Fruit fly (Drosophila melanogaster): ENCODE measurements at regions not wholly inside any gene's neighbourhood (a gene's known extent, or its start where the extent isn't known, plus 50 kb on each side); places are given as distances from the start of the nearest gene placed in this dataset.

DNA sequence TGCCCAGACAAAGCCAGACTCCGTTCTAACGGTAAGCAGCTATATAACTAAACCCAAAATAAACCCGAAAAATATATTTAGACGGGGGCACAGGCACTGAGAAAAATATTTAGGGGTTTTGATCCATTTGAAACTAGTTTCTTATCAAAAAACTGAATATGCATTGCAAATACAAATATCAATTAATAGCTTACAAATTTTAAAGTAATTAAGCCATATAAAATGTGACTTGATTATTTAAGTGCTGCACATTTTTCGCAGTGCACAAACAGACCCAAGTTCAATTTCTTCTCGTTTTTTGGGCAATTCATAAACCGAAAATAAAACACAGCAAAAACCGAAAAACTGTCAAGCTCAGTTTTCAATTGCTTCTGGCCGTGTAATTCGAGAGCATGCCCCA lies 61.9 kb upstream of the CG12362 start (continued):
- no peak for TF ChIP-seq pita (GFP tag; optimal IDR thresholded peaks at IDR 0.05)
- no peak for TF ChIP-seq CG4854 (GFP tag; optimal IDR thresholded peaks at IDR 0.05)
- no peak for TF ChIP-seq CG18599 (GFP tag; optimal IDR thresholded peaks at IDR 0.05)
- TF ChIP-seq CG16863 (GFP tag; optimal IDR thresholded peaks at IDR 0.05) = no peak
- TF ChIP-seq Hmx (GFP tag; optimal IDR thresholded peaks at IDR 0.05) = no peak
- TF ChIP-seq CG31388 (GFP tag; optimal IDR thresholded peaks at IDR 0.05) = no peak
- TF ChIP-seq CG12071 (GFP tag; optimal IDR thresholded peaks at IDR 0.05) = no peak
- no peak for TF ChIP-seq CG32767 (GFP tag; IDR thresholded peaks at IDR 0.05)
- no peak for TF ChIP-seq Trl (optimal IDR thresholded peaks at IDR 0.05)
- TF ChIP-seq Trl (GFP tag; optimal IDR thresholded peaks at IDR 0.05) = no peak
- TF ChIP-seq Hey (tag; optimal IDR thresholded peaks at IDR 0.05) = no peak
- TF ChIP-seq CG11723 (GFP tag; optimal IDR thresholded peaks at IDR 0.05) = no peak
- TF ChIP-seq CG17612 (GFP tag; IDR thresholded peaks at IDR 0.05) = no peak
- no peak for TF ChIP-seq ewg (GFP tag; optimal IDR thresholded peaks at IDR 0.05)
- no peak for TF ChIP-seq Taf1 (GFP tag; IDR thresholded peaks at IDR 0.05)
- peak; percentile 36; the same call in 1 of the 3 replicates for TF ChIP-seq CG11695 (GFP tag; IDR thresholded peaks at IDR 0.05)
- no peak for TF ChIP-seq cad (GFP tag; optimal IDR thresholded peaks at IDR 0.05)
- no peak for TF ChIP-seq tna (GFP tag; IDR thresholded peaks at IDR 0.05; ENCODE audit: partially characterized antibody)
- peak in 1 of 2 experiments; percentile 19 for TF ChIP-seq Hr51 (GFP tag; optimal IDR thresholded peaks at IDR 0.05)
- no peak for TF ChIP-seq psq (GFP tag; optimal IDR thresholded peaks at IDR 0.05)
- no peak for TF ChIP-seq hth (optimal IDR thresholded peaks at IDR 0.05)
- TF ChIP-seq CG17186 (GFP tag; optimal IDR thresholded peaks at IDR 0.05) = no peak
- TF ChIP-seq NK7.1 (GFP tag; optimal IDR thresholded peaks at IDR 0.05) = no peak
- TF ChIP-seq CG13123 (GFP tag; optimal IDR thresholded peaks at IDR 0.05) = peak; percentile 0
- TF ChIP-seq al (GFP tag; IDR thresholded peaks at IDR 0.05) = no peak
- no peak for TF ChIP-seq CG9932 (GFP tag; IDR thresholded peaks at IDR 0.05)
- TF ChIP-seq CG10267 (tag; optimal IDR thresholded peaks at IDR 0.05) = peak; percentile 63
- no peak for TF ChIP-seq aop (GFP tag; IDR thresholded peaks at IDR 0.05)
- no peak for TF ChIP-seq CG14014 (GFP tag; IDR thresholded peaks at IDR 0.05)
- TF ChIP-seq CG18476 (GFP tag; optimal IDR thresholded peaks at IDR 0.05) = no peak
- TF ChIP-seq onecut (GFP tag; IDR thresholded peaks at IDR 0.05) = peak; percentile 19; the same call in 1 of the 2 replicates
- peak; percentile 81 for TF ChIP-seq CG18262 (tag; optimal IDR thresholded peaks at IDR 0.05)
- TF ChIP-seq CG11085 (GFP tag; IDR thresholded peaks at IDR 0.05) = no peak
- TF ChIP-seq CG10654 (GFP tag; optimal IDR thresholded peaks at IDR 0.05) = no peak
- peak; percentile 52 for TF ChIP-seq CG2678 (tag; optimal IDR thresholded peaks at IDR 0.05)
- TF ChIP-seq Dp (GFP tag; optimal IDR thresholded peaks at IDR 0.05) = no peak
- no peak for TF ChIP-seq jing (GFP tag; optimal IDR thresholded peaks at IDR 0.05)
- TF ChIP-seq HLHmδ (GFP tag; optimal IDR thresholded peaks at IDR 0.05) = no peak
- TF ChIP-seq twi (tag; optimal IDR thresholded peaks at IDR 0.05) = peak; percentile 25
- no peak for TF ChIP-seq CG6765 (GFP tag; optimal IDR thresholded peaks at IDR 0.05)
- TF ChIP-seq zfh2 (GFP tag; optimal IDR thresholded peaks at IDR 0.05) = no peak
- TF ChIP-seq Vsx1 (GFP tag; optimal IDR thresholded peaks at IDR 0.05) = no peak
- TF ChIP-seq yki (optimal IDR thresholded peaks at IDR 0.05) = no peak
- TF ChIP-seq CG11504 (tag; optimal IDR thresholded peaks at IDR 0.05) = peak; percentile 60
- TF ChIP-seq CG17912 (GFP tag; optimal IDR thresholded peaks at IDR 0.05) = no peak
- peak; percentile 33 for TF ChIP-seq Hr3 (GFP tag; optimal IDR thresholded peaks at IDR 0.05)
- no peak for TF ChIP-seq Nf-YA (GFP tag; IDR thresholded peaks at IDR 0.05)
- TF ChIP-seq CG10565 (GFP tag; optimal IDR thresholded peaks at IDR 0.05) = no peak
- no peak for TF ChIP-seq CG10543 (GFP tag; optimal IDR thresholded peaks at IDR 0.05)
- TF ChIP-seq Sox102F (GFP tag; optimal IDR thresholded peaks at IDR 0.05) = peak; percentile 55
- peak; percentile 71 for TF ChIP-seq phol (tag; optimal IDR thresholded peaks at IDR 0.05)
- no peak for TF ChIP-seq inv (GFP tag; IDR thresholded peaks at IDR 0.05; ENCODE audit: partially characterized antibody)
- peak; percentile 34; the same call in 1 of the 2 replicates for TF ChIP-seq CG4730 (GFP tag; IDR thresholded peaks at IDR 0.05)
